3 fruit fly cellular contexts compared by ENCODE assay signal in the genomic region with DNA sequence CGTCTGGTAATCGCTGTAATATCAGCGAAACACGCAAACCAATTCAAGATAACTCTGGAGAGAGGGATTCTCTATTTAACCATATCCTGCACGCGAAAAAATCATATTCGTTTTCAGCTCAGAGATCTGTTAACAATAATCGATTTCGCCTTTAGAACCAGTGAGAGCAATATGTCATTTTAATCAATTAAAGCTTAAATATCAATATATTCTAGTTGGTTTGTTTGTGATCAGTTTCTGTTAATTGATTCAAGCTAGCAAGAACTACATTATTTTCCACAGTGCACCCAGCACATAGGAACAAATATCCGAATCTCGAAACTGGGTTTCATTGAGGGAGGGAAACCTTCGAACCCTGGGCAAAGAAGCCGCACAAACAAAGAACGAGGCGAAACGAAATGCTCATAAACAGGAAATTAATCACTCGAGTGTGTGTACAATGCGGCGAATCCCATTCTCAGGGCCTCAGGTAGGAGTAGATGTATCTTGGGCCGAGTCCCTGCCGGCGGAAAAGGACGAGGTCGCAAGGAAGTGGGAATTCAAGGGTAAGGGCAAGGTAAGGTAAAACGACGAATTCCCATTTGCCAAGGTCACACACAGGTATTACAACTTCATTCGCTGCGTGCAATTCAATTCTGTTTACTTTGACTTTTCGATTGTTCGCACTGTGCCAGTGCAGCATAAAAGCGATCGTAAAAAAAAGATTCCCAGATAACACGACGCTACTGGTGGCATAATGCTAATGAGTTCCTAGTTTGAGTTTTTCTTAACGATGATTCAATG.
TF ChIP-seq lines count a peak whose summit lies in the region.

No protein-coding gene starts in this region.

TF ChIP-seq in whole organism, embryonic, 481 proteins besides CTCF, POLR2A, EP300 and RAD21 (continued from another document and continues in another):
- TF ChIP-seq org-1 (GFP tag; optimal IDR thresholded peaks at IDR 0.05; lab: Kevin White, UChicago) (peak; percentile 36), CG18764 (GFP tag; optimal IDR thresholded peaks at IDR 0.05; lab: Kevin White, UChicago) (no peak), mam (GFP tag; optimal IDR thresholded peaks at IDR 0.05; lab: Kevin White, UChicago) (peak; percentile 13), scrt (GFP tag; optimal IDR thresholded peaks at IDR 0.05; lab: Kevin White, UChicago) (no peak), Hr51 (GFP tag; optimal IDR thresholded peaks at IDR 0.05; lab: Kevin White, UChicago) (peak in 1 of 2 experiments; percentile 43), CG18011 (GFP tag; optimal IDR thresholded peaks at IDR 0.05; lab: Kevin White, UChicago) (no peak), CG11093 (GFP tag; IDR thresholded peaks at IDR 0.05; lab: Robert Waterston, UW) (no peak), CG2889 (GFP tag; IDR thresholded peaks at IDR 0.05; lab: Robert Waterston, UW) (no peak), CG3163 (GFP tag; optimal IDR thresholded peaks at IDR 0.05; lab: Kevin White, UChicago) (peak; percentile 13), kay (GFP tag; optimal IDR thresholded peaks at IDR 0.05; lab: Kevin White, UChicago) (peak; percentile 3), CG10543 (GFP tag; optimal IDR thresholded peaks at IDR 0.05; lab: Kevin White, UChicago) (no peak), hbn (GFP tag; IDR thresholded peaks at IDR 0.05; lab: Robert Waterston, UW; ENCODE audit: partially characterized antibody) (no peak), CG17328 (GFP tag; IDR thresholded peaks at IDR 0.05; lab: Robert Waterston, UW) (peak; percentile 62; the same call in 1 of the 2 replicates), Abd-B (GFP tag; optimal IDR thresholded peaks at IDR 0.05; lab: Kevin White, UChicago) (no peak), fd102C (GFP tag; optimal IDR thresholded peaks at IDR 0.05; lab: Kevin White, UChicago) (peak; percentile 96), gt (GFP tag; IDR thresholded peaks at IDR 0.05; lab: Robert Waterston, UW) (no peak; the same call in 1 of the 2 replicates), p53 (GFP tag; optimal IDR thresholded peaks at IDR 0.05; lab: Kevin White, UChicago) (no peak), CG7271 (tag; optimal IDR thresholded peaks at IDR 0.05; lab: Kevin White, UChicago) (peak; percentile 79), CG15601 (tag; optimal IDR thresholded peaks at IDR 0.05; lab: Kevin White, UChicago) (no peak), prd (optimal IDR thresholded peaks at IDR 0.05; lab: Kevin White, UChicago) (no peak), prd (GFP tag; IDR thresholded peaks at IDR 0.05; lab: Robert Waterston, UW) (peak; percentile 85), Adf1 (GFP tag; IDR thresholded peaks at IDR 0.05; lab: Robert Waterston, UW) (no peak), Sry-β (GFP tag; optimal IDR thresholded peaks at IDR 0.05; lab: Kevin White, UChicago) (no peak), CG18476 (GFP tag; optimal IDR thresholded peaks at IDR 0.05; lab: Kevin White, UChicago) (peak; percentile 26), sens (GFP tag; lab: Kevin White, UChicago) (peak; percentile 96), CG11723 (GFP tag; optimal IDR thresholded peaks at IDR 0.05; lab: Kevin White, UChicago) (no peak), Pdp1 (GFP tag; optimal IDR thresholded peaks at IDR 0.05; lab: Kevin White, UChicago) (peak; percentile 23 to 49), sens-2 (GFP tag; IDR thresholded peaks at IDR 0.05; lab: Robert Waterston, UW) (0 out of 2 replicates have a peak, but pooled peaks have one; percentile 17), sob (GFP tag; IDR thresholded peaks at IDR 0.05; lab: Robert Waterston, UW) (no peak), vfl (GFP tag; optimal IDR thresholded peaks at IDR 0.05; lab: Kevin White, UChicago) (peak; percentile 56), sima (GFP tag; optimal IDR thresholded peaks at IDR 0.05; lab: Kevin White, UChicago) (no peak), Gsc (GFP tag; IDR thresholded peaks at IDR 0.05; lab: Robert Waterston, UW) (no peak), zen2 (GFP tag; IDR thresholded peaks at IDR 0.05; lab: Robert Waterston, UW; ENCODE audit: partially characterized antibody) (no peak), Blimp-1 (GFP tag; optimal IDR thresholded peaks at IDR 0.05; lab: Kevin White, UChicago) (peak; percentile 7), Taf1 (GFP tag; IDR thresholded peaks at IDR 0.05; lab: Robert Waterston, UW) (no peak), Opbp (GFP tag; IDR thresholded peaks at IDR 0.05; lab: Robert Waterston, UW; ENCODE audit: partially characterized antibody) (no peak), CG2875 (GFP tag; optimal IDR thresholded peaks at IDR 0.05; lab: Kevin White, UChicago) (no peak), CG1233 (GFP tag; optimal IDR thresholded peaks at IDR 0.05; lab: Kevin White, UChicago) (no peak), CG12155 (GFP tag; optimal IDR thresholded peaks at IDR 0.05; lab: Kevin White, UChicago) (peak; percentile 43), aop (GFP tag; IDR thresholded peaks at IDR 0.05; lab: Robert Waterston, UW) (no peak), pho (GFP tag; optimal IDR thresholded peaks at IDR 0.05; lab: Kevin White, UChicago) (peak; percentile 41)

TF ChIP-seq in whole organism, prepupa, 60 proteins besides CTCF, POLR2A, EP300 and RAD21 (continued from another document):
- TF ChIP-seq dsx (GFP tag; optimal IDR thresholded peaks at IDR 0.05; lab: Kevin White, UChicago; ENCODE audit: poor library complexity, severe bottlenecking) (peak; percentile 84), dac (GFP tag; optimal IDR thresholded peaks at IDR 0.05; lab: Kevin White, UChicago) (no peak), CG10631 (GFP tag; optimal IDR thresholded peaks at IDR 0.05; lab: Kevin White, UChicago) (peak; percentile 64), Hr39 (GFP tag; optimal IDR thresholded peaks at IDR 0.05; lab: Kevin White, UChicago) (peak; percentile 16), CG31627 (GFP tag; optimal IDR thresholded peaks at IDR 0.05; lab: Kevin White, UChicago) (no peak), spab (GFP tag; optimal IDR thresholded peaks at IDR 0.05; lab: Kevin White, UChicago) (peak; percentile 86), salr (GFP tag; optimal IDR thresholded peaks at IDR 0.05; lab: Kevin White, UChicago) (peak; percentile 28 to 84), CG11762 (GFP tag; optimal IDR thresholded peaks at IDR 0.05; lab: Kevin White, UChicago; ENCODE audit: insufficient read depth) (peak; percentile 61), CG6808 (GFP tag; optimal IDR thresholded peaks at IDR 0.05; lab: Kevin White, UChicago) (peak; percentile 85), CG34406 (GFP tag; optimal IDR thresholded peaks at IDR 0.05; lab: Kevin White, UChicago) (peak; percentile 70), Smox (GFP tag; optimal IDR thresholded peaks at IDR 0.05; lab: Kevin White, UChicago) (peak; percentile 44), CG9139 (GFP tag; optimal IDR thresholded peaks at IDR 0.05; lab: Kevin White, UChicago) (peak; percentile 75), CG1621 (tag; optimal IDR thresholded peaks at IDR 0.05; lab: Kevin White, UChicago) (peak; percentile 87), Hr38 (GFP tag; optimal IDR thresholded peaks at IDR 0.05; lab: Kevin White, UChicago) (no peak), CG10669 (GFP tag; optimal IDR thresholded peaks at IDR 0.05; lab: Kevin White, UChicago) (peak; percentile 91), CG6854 (GFP tag; optimal IDR thresholded peaks at IDR 0.05; lab: Kevin White, UChicago) (no peak), CG11902 (GFP tag; optimal IDR thresholded peaks at IDR 0.05; lab: Kevin White, UChicago) (peak; percentile 47), CG6163 (GFP tag; IDR thresholded peaks at IDR 0.05; lab: Robert Waterston, UW) (peak; percentile 80), CG11294 (GFP tag; IDR thresholded peaks at IDR 0.05; lab: Robert Waterston, UW) (no peak), Sox15 (GFP tag; optimal IDR thresholded peaks at IDR 0.05; lab: Kevin White, UChicago) (peak; percentile 70), CG8632 (GFP tag; optimal IDR thresholded peaks at IDR 0.05; lab: Kevin White, UChicago) (peak; percentile 71), fd85E (GFP tag; optimal IDR thresholded peaks at IDR 0.05; lab: Kevin White, UChicago) (no peak), Sox14 (GFP tag; optimal IDR thresholded peaks at IDR 0.05; lab: Kevin White, UChicago) (peak; percentile 59), CG3032 (tag; optimal IDR thresholded peaks at IDR 0.05; lab: Kevin White, UChicago) (peak; percentile 86), CG7368 (GFP tag; optimal IDR thresholded peaks at IDR 0.05; lab: Kevin White, UChicago) (peak; percentile 70), CG3919 (GFP tag; optimal IDR thresholded peaks at IDR 0.05; lab: Kevin White, UChicago) (peak; percentile 78), fkh (GFP tag; optimal IDR thresholded peaks at IDR 0.05; lab: Kevin White, UChicago) (peak; percentile 11), Eip75B (GFP tag; optimal IDR thresholded peaks at IDR 0.05; lab: Kevin White, UChicago) (peak; percentile 81), CG4318 (GFP tag; optimal IDR thresholded peaks at IDR 0.05; lab: Kevin White, UChicago) (no peak), CG6276 (GFP tag; optimal IDR thresholded peaks at IDR 0.05; lab: Kevin White, UChicago) (no peak), achi (GFP tag; optimal IDR thresholded peaks at IDR 0.05; lab: Kevin White, UChicago) (peak; percentile 64), vri (GFP tag; optimal IDR thresholded peaks at IDR 0.05; lab: Kevin White, UChicago) (no peak), Hr4 (GFP tag; optimal IDR thresholded peaks at IDR 0.05; lab: Kevin White, UChicago) (peak; percentile 12), Lpt (GFP tag; optimal IDR thresholded peaks at IDR 0.05; lab: Kevin White, UChicago) (no peak), cyc (GFP tag; optimal IDR thresholded peaks at IDR 0.05; lab: Kevin White, UChicago) (peak; percentile 23), esn (GFP tag; optimal IDR thresholded peaks at IDR 0.05; lab: Kevin White, UChicago) (peak; percentile 63), Gug (GFP tag; IDR thresholded peaks at IDR 0.05; lab: Robert Waterston, UW) (no peak), Eip78C (GFP tag; lab: Kevin White, UChicago) (peak; percentile 95), Met (GFP tag; optimal IDR thresholded peaks at IDR 0.05; lab: Kevin White, UChicago) (peak; percentile 49)

TF ChIP-seq in whole organism, wandering third instar larva, 38 proteins besides CTCF, POLR2A, EP300 and RAD21 (continued from another document):
- TF ChIP-seq Hr78 (GFP tag; optimal IDR thresholded peaks at IDR 0.05; lab: Kevin White, UChicago): no peak
- no peak for TF ChIP-seq brk (GFP tag; optimal IDR thresholded peaks at IDR 0.05; lab: Kevin White, UChicago)
- TF ChIP-seq Abd-B (GFP tag; optimal IDR thresholded peaks at IDR 0.05; lab: Kevin White, UChicago): no peak
- TF ChIP-seq sage (GFP tag; optimal IDR thresholded peaks at IDR 0.05; lab: Kevin White, UChicago): no peak
- TF ChIP-seq br (GFP tag; optimal IDR thresholded peaks at IDR 0.05; lab: Kevin White, UChicago): peak; percentile 39
- TF ChIP-seq Mio (GFP tag; optimal IDR thresholded peaks at IDR 0.05; lab: Kevin White, UChicago): no peak
- TF ChIP-seq Hr83 (GFP tag; optimal IDR thresholded peaks at IDR 0.05; lab: Kevin White, UChicago; ENCODE audit: poor library complexity, severe bottlenecking): no peak
- no peak for TF ChIP-seq Dif (GFP tag; optimal IDR thresholded peaks at IDR 0.05; lab: Kevin White, UChicago; ENCODE audit: partially characterized antibody)
- no peak for TF ChIP-seq woc (GFP tag; optimal IDR thresholded peaks at IDR 0.05; lab: Kevin White, UChicago)
- TF ChIP-seq psq (GFP tag; optimal IDR thresholded peaks at IDR 0.05; lab: Kevin White, UChicago): peak; percentile 40
- TF ChIP-seq CG9705 (GFP tag; optimal IDR thresholded peaks at IDR 0.05; lab: Kevin White, UChicago): no peak
- TF ChIP-seq Hnf4 (GFP tag; optimal IDR thresholded peaks at IDR 0.05; lab: Kevin White, UChicago): no peak
